Fruit fly (Drosophila melanogaster) whole organism, embryonic: ENCODE measurements around the gene CG12680.

Experiments used
- CG10462 ChIP-seq: fragments of 200-800 bp; sonication (Bioruptor generic); optimal IDR thresholded peaks from 2 replicates; lab custom pipeline; 2016; ENCODE audit warnings: missing biosample characterization, missing genetic modification characterization
- CG16863 ChIP-seq: fragments of 200-800 bp; sonication (Bioruptor generic); optimal IDR thresholded peaks from 3 replicates; lab custom pipeline; 2016; ENCODE audit warnings: missing biosample characterization, missing genetic modification characterization
- CG31365 ChIP-seq: fragments of 200-800 bp; sonication (Bioruptor generic); optimal IDR thresholded peaks from 2 replicates; lab custom pipeline; 2018; ENCODE audit warnings: missing biosample characterization, mild to moderate bottlenecking, missing genetic modification characterization
- CG7271 ChIP-seq: fragments of 200-800 bp; sonication (Bioruptor generic); optimal IDR thresholded peaks from 2 replicates; lab custom pipeline; 2018; ENCODE audit warnings: missing biosample characterization, mild to moderate bottlenecking, missing genetic modification characterization, moderate library complexity
- Dfd ChIP-seq, 2 experiments: fragments of >200 bp; optimal IDR thresholded peaks; 2 replicates each; lab custom pipeline; 2017; ENCODE audit warnings: missing biosample characterization in 2 of 2, missing genetic modification characterization in 2 of 2
- HLH4C ChIP-seq: fragments of 200-800 bp; sonication (Bioruptor generic); IDR thresholded peaks from 3 replicates; pipeline ENCODE4 v1.3.6; 2022; ENCODE audit warnings: missing biosample characterization, missing genetic modification characterization; ENCODE audit not compliant: partially characterized antibody
- pan ChIP-seq, 4 experiments: fragments of >200 bp in 3 of 4; fragments of 200-800 bp in 1 of 4; sonication (Bioruptor generic) in 1 of 4; optimal IDR thresholded peaks in 3 of 4; IDR thresholded peaks in 1 of 4; 2 replicates each; pipeline versions ENCODE4 v1.3.6 to Lab custom; 2017 to 2022; ENCODE audit warnings: missing biosample characterization in 2 of 4, missing genetic modification characterization in 2 of 4, mixed read lengths in 1 of 4
- tx ChIP-seq: fragments of 200-800 bp; sonication (Bioruptor generic); optimal IDR thresholded peaks from 2 replicates; lab custom pipeline; 2016; ENCODE audit warnings: missing biosample characterization, missing genetic modification characterization

DNA sequence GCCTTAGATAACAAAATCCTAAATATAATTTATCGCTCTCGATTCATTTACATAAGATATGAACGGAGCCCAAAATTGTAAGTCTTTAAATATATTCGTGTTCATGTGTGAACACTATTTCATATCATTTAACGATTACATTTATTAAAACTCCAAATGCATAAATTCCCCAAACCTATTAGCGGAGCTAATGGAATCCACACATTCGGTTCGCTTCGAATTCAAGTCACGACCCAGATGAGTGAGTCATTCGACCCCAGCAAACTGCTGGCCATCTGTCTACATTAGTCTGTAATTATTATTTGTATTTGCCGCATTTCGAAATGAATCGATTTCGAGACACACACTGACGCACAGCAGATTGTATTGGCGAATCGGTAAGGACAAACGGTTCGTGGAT lies at the start of gene CG12680:
- TF ChIP-seq CG10462 (GFP tag; lab: Kevin White, UChicago) (no peak), tx (GFP tag; lab: Kevin White, UChicago) (no peak), pan (optimal IDR thresholded peaks at IDR 0.05; lab: Kevin White, UChicago) (no peak), pan (GFP tag; optimal IDR thresholded peaks at IDR 0.05 in 1 of 2, IDR thresholded peaks at IDR 0.05 in 1 of 2) (no peak), HLH4C (GFP tag; lab: Robert Waterston, UW) (no peak), CG31365 (tag; lab: Kevin White, UChicago) (no peak), CG16863 (no peak), CG7271 (tag; lab: Kevin White, UChicago) (no peak), Dfd (GFP tag; optimal IDR thresholded peaks at IDR 0.05; lab: Kevin White, UChicago) (no peak)
